Worm (Caenorhabditis elegans): ENCODE measurements around the gene ent-4.

Gene ent-4

ce11 chrIV:13774578-13774977 lies 47.8 kb downstream of the ent-4 start, which contains the start of gene Y45F10D.2:
Gene Y45F10D.2 (minus strand): TSS chrIV:13774678.
- TF ChIP-seq aha-1 (tag) (peak; percentile 1), lir-3 (tag; optimal IDR thresholded peaks at IDR 0.05) (no peak)

- no peak for TF ChIP-seq attf-4 (tag; optimal IDR thresholded peaks at IDR 0.05)
Measured at ce11 chrIV:13776115-13776514, 49.4 kb downstream of the ent-4 start, which contains the start of gene Y45F10D.16. Gene Y45F10D.16 (plus strand): TSS chrIV:13776415.

ce11 chrIV:13776745-13777144 lies 50.0 kb downstream of the ent-4 start:
- TF ChIP-seq dmd-6 (GFP tag; IDR thresholded peaks at IDR 0.05) (no peak), aha-1 (tag) (peak; percentile 18), lin-13 (GFP tag; optimal IDR thresholded peaks at IDR 0.05) (no peak), unc-62 (GFP tag; optimal IDR thresholded peaks at IDR 0.05 in 1 of 2) (peak in 1 of 2 experiments; percentile 88), unc-62 (tag; optimal IDR thresholded peaks at IDR 0.05) (no peak), snpc-1.2 (GFP tag; IDR thresholded peaks at IDR 0.05) (peak; percentile 43; the same call in 1 of the 2 replicates)

ce11 chrIV:13777480-13777879 lies 50.8 kb downstream of the ent-4 start, which contains the start of gene rpl-18:
Gene rpl-18 (plus strand): TSS chrIV:13777865.
- TF ChIP-seq hmg-1.1 (GFP tag; IDR thresholded peaks at IDR 0.05) = 0 out of 2 replicates have a peak, but pooled peaks have one; percentile 34
- no peak for TF ChIP-seq T26A8.4 (GFP tag; IDR thresholded peaks at IDR 0.05)
- no peak for TF ChIP-seq egl-43 (GFP tag; IDR thresholded peaks at IDR 0.05)
- TF ChIP-seq lin-38 (GFP tag; IDR thresholded peaks at IDR 0.05) = peak; percentile 57
- no peak for TF ChIP-seq cey-2 (tag; optimal IDR thresholded peaks at IDR 0.05; ENCODE audit: borderline replicate concordance, insufficient read depth)
- TF ChIP-seq T20F7.1 (GFP tag; optimal IDR thresholded peaks at IDR 0.05) = peak; percentile 98
- no peak for TF ChIP-seq zip-2 (tag; optimal IDR thresholded peaks at IDR 0.05)
- no peak for TF ChIP-seq nhr-25 (tag; optimal IDR thresholded peaks at IDR 0.05; ENCODE audit: borderline replicate concordance, insufficient read depth)
- TF ChIP-seq php-3 (GFP tag; IDR thresholded peaks at IDR 0.05) = no peak
- TF ChIP-seq snpc-1.2 (GFP tag; IDR thresholded peaks at IDR 0.05) = no peak
- no peak for TF ChIP-seq ceh-44 (GFP tag; IDR thresholded peaks at IDR 0.05)
- TF ChIP-seq nhr-28 (tag; optimal IDR thresholded peaks at IDR 0.05) = no peak
- TF ChIP-seq dmd-9 (GFP tag; IDR thresholded peaks at IDR 0.05) = no peak
- peak; percentile 84 for TF ChIP-seq ztf-7 (tag; optimal IDR thresholded peaks at IDR 0.05)
- peak; percentile 4 for TF ChIP-seq ama-1 (optimal IDR thresholded peaks at IDR 0.05)
- no peak for TF ChIP-seq zip-11 (GFP tag; IDR thresholded peaks at IDR 0.05)
- TF ChIP-seq mdl-1 (tag; optimal IDR thresholded peaks at IDR 0.05) = peak in 1 of 2 experiments; percentile 30
- TF ChIP-seq F37D6.2 (tag; optimal IDR thresholded peaks at IDR 0.05) = no peak
- no peak for TF ChIP-seq tra-1 (GFP tag; IDR thresholded peaks at IDR 0.05)
- TF ChIP-seq rbr-2 (tag; optimal IDR thresholded peaks at IDR 0.05) = peak; percentile 45
- TF ChIP-seq daf-19 (GFP tag; conservative IDR thresholded peaks at IDR 0.05) = no peak
- no peak for TF ChIP-seq spr-3 (GFP tag; optimal IDR thresholded peaks at IDR 0.05)
- TF ChIP-seq fos-1 (tag; optimal IDR thresholded peaks at IDR 0.05) = no peak
- TF ChIP-seq ztf-11 (tag; optimal IDR thresholded peaks at IDR 0.05) = no peak
- no peak for TF ChIP-seq aha-1 (tag)
- TF ChIP-seq mep-1 (tag; optimal IDR thresholded peaks at IDR 0.05) = peak; percentile 57
- no peak for TF ChIP-seq lin-1 (GFP tag; IDR thresholded peaks at IDR 0.05)
- TF ChIP-seq lin-39 (tag; optimal IDR thresholded peaks at IDR 0.05) = no peak
- TF ChIP-seq ZK546.5 (tag; optimal IDR thresholded peaks at IDR 0.05) = no peak
- TF ChIP-seq ces-1 (GFP tag; optimal IDR thresholded peaks at IDR 0.05) = no peak
- no peak for TF ChIP-seq ceh-62 (tag; optimal IDR thresholded peaks at IDR 0.05)
- no peak for TF ChIP-seq nhr-41 (GFP tag; IDR thresholded peaks at IDR 0.05)
- TF ChIP-seq nhr-42 (GFP tag; IDR thresholded peaks at IDR 0.05) = no peak
- no peak for TF ChIP-seq gei-8 (GFP tag; optimal IDR thresholded peaks at IDR 0.05)
- TF ChIP-seq attf-4 (tag; optimal IDR thresholded peaks at IDR 0.05) = no peak
- TF ChIP-seq dpl-1 (GFP tag; optimal IDR thresholded peaks at IDR 0.05) = peak; percentile 80
- no peak for TF ChIP-seq madf-9 (GFP tag; conservative IDR thresholded peaks at IDR 0.05)
- TF ChIP-seq skn-1 (tag; optimal IDR thresholded peaks at IDR 0.05) = no peak
- TF ChIP-seq Y5F2A.4 (GFP tag; optimal IDR thresholded peaks at IDR 0.05) = no peak
- no peak for TF ChIP-seq ZK337.2 (GFP tag; IDR thresholded peaks at IDR 0.05)
- TF ChIP-seq lin-13 (GFP tag; optimal IDR thresholded peaks at IDR 0.05) = peak; percentile 72
- TF ChIP-seq dve-1 (tag; optimal IDR thresholded peaks at IDR 0.05; ENCODE audit: insufficient read depth) = peak; percentile 72

Data from whole organism, L4 larva.